Worm (Caenorhabditis elegans) whole organism, young adult: ENCODE results near the gene Y43E12A.2.

ENCODE experiments used
- B0019.2 ChIP-seq: fragments of 200-800 bp; sonication (Bioruptor generic); conservative IDR thresholded peaks from 2 replicates; pipeline ENCODE4 v1.3.6; 2022; ENCODE audit warnings: missing genetic modification reagents, missing genetic modification characterization, missing compliant biosample characterization
- F23B12.7 ChIP-seq: sonication (generic microtip); optimal IDR thresholded peaks from 2 replicates; lab custom pipeline; 2017; ENCODE audit warnings: missing genetic modification characterization, mild to moderate bottlenecking, missing compliant biosample characterization, antibody characterized with exemption, moderate library complexity; ENCODE audit not compliant: insufficient read depth
- F33H1.4 ChIP-seq: fragments of 200-800 bp; sonication (Bioruptor generic); IDR thresholded peaks from 2 replicates; pipeline ENCODE4 v1.3.6; 2022; ENCODE audit warnings: missing genetic modification reagents, missing genetic modification characterization, missing compliant biosample characterization
- F49E8.2 ChIP-seq: sonication (generic microtip); optimal IDR thresholded peaks from 3 replicates; lab custom pipeline; 2017; ENCODE audit warnings: missing genetic modification characterization, mild to moderate bottlenecking, missing compliant biosample characterization, antibody characterized with exemption, moderate library complexity; ENCODE audit not compliant: insufficient read depth
- K11D2.4 ChIP-seq: fragments of 200-800 bp; sonication (Bioruptor generic); IDR thresholded peaks from 2 replicates; pipeline ENCODE4 v1.3.6; 2022; ENCODE audit warnings: missing genetic modification reagents, missing genetic modification characterization, missing compliant biosample characterization
- K12H6.12 ChIP-seq: fragments of 200-800 bp; sonication (Bioruptor generic); optimal IDR thresholded peaks from 2 replicates; lab custom pipeline; 2018; ENCODE audit warnings: mild to moderate bottlenecking, missing genetic modification characterization, missing compliant biosample characterization
- T07F8.4 ChIP-seq: sonication (generic microtip); optimal IDR thresholded peaks from 2 replicates; lab custom pipeline; 2016; ENCODE audit warnings: mild to moderate bottlenecking, missing genetic modification characterization, moderate library complexity, missing compliant biosample characterization
- Y53G8AR.9 ChIP-seq: fragments of 200-800 bp; sonication (Bioruptor generic); conservative IDR thresholded peaks from 2 replicates; pipeline ENCODE4 v1.3.6; 2022; ENCODE audit warnings: missing genetic modification reagents, missing genetic modification characterization, missing compliant biosample characterization
- ZK185.1 ChIP-seq: sonication (generic microtip); optimal IDR thresholded peaks from 2 replicates; lab custom pipeline; 2016; ENCODE audit warnings: mild to moderate bottlenecking, missing genetic modification characterization, missing compliant biosample characterization; ENCODE audit not compliant: poor library complexity, severe bottlenecking
- attf-5 ChIP-seq: fragments of 200-800 bp; sonication (Bioruptor generic); optimal IDR thresholded peaks from 2 replicates; lab custom pipeline; 2018; ENCODE audit warnings: mild to moderate bottlenecking, missing genetic modification characterization, missing compliant biosample characterization
- cebp-1 ChIP-seq, 2 experiments: fragments of 200-800 bp in 1 of 2; sonication (Bioruptor generic) in 1 of 2; sonication (generic microtip) in 1 of 2; IDR thresholded peaks in 1 of 2; optimal IDR thresholded peaks in 1 of 2; 2 replicates each; pipeline versions ENCODE4 v1.3.6 to Lab custom; 2017 to 2022; ENCODE audit warnings: missing compliant biosample characterization in 2 of 2, missing genetic modification characterization in 2 of 2, mild to moderate bottlenecking in 1 of 2, missing genetic modification reagents in 1 of 2, moderate library complexity in 1 of 2
- cebp-2 ChIP-seq: fragments of 200-800 bp; sonication (Bioruptor generic); IDR thresholded peaks from 2 replicates; pipeline ENCODE4 v1.3.6; 2022; ENCODE audit warnings: missing genetic modification characterization, missing compliant biosample characterization
- dpl-1 ChIP-seq: fragments of 150-350 bp; optimal IDR thresholded peaks from 2 replicates; lab custom pipeline; 2014; ENCODE audit warnings: missing biosample characterization, missing genetic modification reagents, missing genetic modification characterization
- egl-44 ChIP-seq: fragments of 200-800 bp; sonication (Bioruptor generic); IDR thresholded peaks from 2 replicates; pipeline ENCODE4 v1.3.6; 2022; ENCODE audit warnings: missing genetic modification reagents, missing genetic modification characterization, missing compliant biosample characterization
- ekl-4 ChIP-seq: fragments of 200-800 bp; sonication (Bioruptor generic); IDR thresholded peaks from 2 replicates; pipeline ENCODE4 v1.3.6; 2022; ENCODE audit warnings: missing genetic modification reagents, missing genetic modification characterization, missing compliant biosample characterization
- let-607 ChIP-seq, 2 experiments: fragments of 200-800 bp in 1 of 2; sonication (Bioruptor generic) in 1 of 2; sonication (generic microtip) in 1 of 2; optimal IDR thresholded peaks; 2 replicates each; lab custom pipeline; 2016 to 2018; ENCODE audit warnings: mild to moderate bottlenecking in 2 of 2, missing compliant biosample characterization in 2 of 2, missing genetic modification characterization in 2 of 2, moderate library complexity in 2 of 2, missing genotype in 1 of 2
- lin-26 ChIP-seq: fragments of 200-800 bp; sonication (Bioruptor generic); IDR thresholded peaks from 2 replicates; pipeline ENCODE4 v1.3.6; 2022; ENCODE audit warnings: missing genetic modification reagents, missing genetic modification characterization, missing compliant biosample characterization
- lin-35 ChIP-seq, 3 experiments: fragments of 150-350 bp in 2 of 3; sonication (generic microtip) in 1 of 3; optimal IDR thresholded peaks; 2 replicates each; lab custom pipeline; 2014 to 2018; ENCODE audit warnings: missing biosample characterization in 3 of 3, missing genetic modification characterization in 3 of 3, missing genetic modification reagents in 3 of 3
- lin-40 ChIP-seq: sonication (generic microtip); optimal IDR thresholded peaks from 2 replicates; lab custom pipeline; 2016; ENCODE audit warnings: missing genetic modification characterization, mild to moderate bottlenecking, missing compliant biosample characterization, missing genotype, missing genetic modification reagents
- lin-54 ChIP-seq: fragments of 200-800 bp; sonication (Bioruptor generic); optimal IDR thresholded peaks from 2 replicates; lab custom pipeline; 2018; ENCODE audit warnings: mild to moderate bottlenecking, missing genetic modification characterization, missing compliant biosample characterization
- lsl-1 ChIP-seq: fragments of 200-800 bp; sonication (Bioruptor generic); optimal IDR thresholded peaks from 2 replicates; lab custom pipeline; 2018; ENCODE audit warnings: mild to moderate bottlenecking, missing genetic modification characterization, moderate library complexity, missing compliant biosample characterization
- madf-10 ChIP-seq: sonication (generic microtip); optimal IDR thresholded peaks from 2 replicates; lab custom pipeline; 2016; ENCODE audit warnings: mild to moderate bottlenecking, missing genetic modification characterization, missing compliant biosample characterization
- madf-6 ChIP-seq: fragments of 200-800 bp; sonication (Bioruptor generic); IDR thresholded peaks from 2 replicates; pipeline ENCODE4 v1.3.6; 2022; ENCODE audit warnings: missing genetic modification reagents, missing genetic modification characterization, missing compliant biosample characterization
- mcd-1 ChIP-seq: fragments of 200-800 bp; sonication (Bioruptor generic); IDR thresholded peaks from 2 replicates; pipeline ENCODE4 v1.3.6; 2022; ENCODE audit warnings: missing genetic modification reagents, missing genetic modification characterization, missing compliant biosample characterization
- mxl-1 ChIP-seq: sonication (generic microtip); optimal IDR thresholded peaks from 2 replicates; lab custom pipeline; 2016; ENCODE audit warnings: missing genetic modification characterization, missing compliant biosample characterization
- nfyb-1 ChIP-seq: fragments of 200-800 bp; sonication (Bioruptor generic); IDR thresholded peaks from 2 replicates; pipeline ENCODE4 v1.3.6; 2022; ENCODE audit warnings: missing genetic modification reagents, missing genetic modification characterization, missing compliant biosample characterization
- nhr-80 ChIP-seq: sonication (generic microtip); optimal IDR thresholded peaks from 2 replicates; lab custom pipeline; 2016; ENCODE audit warnings: missing genetic modification characterization, missing compliant biosample characterization
- nhr-90 ChIP-seq: sonication (generic microtip); optimal IDR thresholded peaks from 2 replicates; lab custom pipeline; 2016; ENCODE audit warnings: missing genotype, mild to moderate bottlenecking, missing genetic modification characterization, missing compliant biosample characterization
- pbrm-1 ChIP-seq: fragments of 200-800 bp; sonication (Bioruptor generic); IDR thresholded peaks from 2 replicates; pipeline ENCODE4 v1.3.6; 2022; ENCODE audit warnings: missing genetic modification reagents, missing genetic modification characterization, missing compliant biosample characterization
- pha-4 ChIP-seq: fragments of 150-350 bp; sonication (generic microtip); optimal IDR thresholded peaks from 2 replicates; lab custom pipeline; 2014; ENCODE audit warnings: missing biosample characterization, missing genetic modification reagents, missing genetic modification characterization
- rcor-1 ChIP-seq: fragments of 200-800 bp; sonication (Bioruptor generic); IDR thresholded peaks from 2 replicates; pipeline ENCODE4 v1.3.6; 2022; ENCODE audit warnings: missing genetic modification reagents, missing genetic modification characterization, missing compliant biosample characterization
- repo-1 ChIP-seq: sonication (generic microtip); optimal IDR thresholded peaks from 2 replicates; lab custom pipeline; 2017; ENCODE audit warnings: mild to moderate bottlenecking, missing genetic modification characterization, missing compliant biosample characterization
- snpc-1.3 ChIP-seq: sonication (generic microtip); optimal IDR thresholded peaks from 2 replicates; lab custom pipeline; 2017; ENCODE audit warnings: missing genetic modification characterization, mild to moderate bottlenecking, missing compliant biosample characterization, antibody characterized with exemption, moderate library complexity, missing genotype, missing genetic modification reagents; ENCODE audit not compliant: insufficient read depth
- snpc-4 ChIP-seq, 5 experiments: fragments of 150-350 bp in 1 of 5; sonication (generic microtip) in 4 of 5; optimal IDR thresholded peaks; 2 replicates each; lab custom pipeline; 2014 to 2018; ENCODE audit warnings: missing genetic modification characterization in 5 of 5, missing biosample characterization in 3 of 5, antibody characterized with exemption in 2 of 5, mild to moderate bottlenecking in 2 of 5, missing compliant biosample characterization in 2 of 5, missing genotype in 2 of 5, moderate library complexity in 2 of 5, missing genetic modification reagents in 1 of 5
- somi-1 ChIP-seq: fragments of 200-800 bp; sonication (Bioruptor generic); optimal IDR thresholded peaks from 2 replicates; lab custom pipeline; 2018; ENCODE audit warnings: mild to moderate bottlenecking, missing genetic modification characterization, missing compliant biosample characterization
- tbp1 ChIP-seq: fragments of 200-800 bp; sonication (Bioruptor generic); optimal IDR thresholded peaks from 2 replicates; lab custom pipeline; 2018; ENCODE audit warnings: mild to moderate bottlenecking, missing genetic modification characterization, missing compliant biosample characterization
- tlf-1 ChIP-seq: fragments of 200-800 bp; sonication (Bioruptor generic); optimal IDR thresholded peaks from 2 replicates; lab custom pipeline; 2018; ENCODE audit warnings: mild to moderate bottlenecking, missing genetic modification characterization, missing compliant biosample characterization
- unc-62 ChIP-seq: fragments of 150-350 bp; optimal IDR thresholded peaks from 2 replicates; lab custom pipeline; 2014; ENCODE audit warnings: missing biosample characterization, missing genetic modification reagents, missing genetic modification characterization
- xnd-1 ChIP-seq: sonication (generic microtip); optimal IDR thresholded peaks from 2 replicates; lab custom pipeline; 2016; ENCODE audit warnings: missing genotype, missing genetic modification reagents, missing genetic modification characterization, missing compliant biosample characterization
- zfh-2 ChIP-seq: fragments of 200-800 bp; sonication (Bioruptor generic); conservative IDR thresholded peaks from 2 replicates; pipeline ENCODE4 v1.3.6; 2022; ENCODE audit warnings: missing genetic modification reagents, missing genetic modification characterization, missing compliant biosample characterization
- ztf-18 ChIP-seq: sonication (generic microtip); optimal IDR thresholded peaks from 2 replicates; lab custom pipeline; 2016; ENCODE audit warnings: missing genotype, mild to moderate bottlenecking, missing genetic modification characterization, missing compliant biosample characterization
- ztf-25 ChIP-seq: fragments of 200-800 bp; sonication (Bioruptor generic); IDR thresholded peaks from 2 replicates; pipeline ENCODE4 v1.3.6; 2022; ENCODE audit warnings: missing genetic modification reagents, missing genetic modification characterization, missing compliant biosample characterization
- ztf-26 ChIP-seq: sonication (generic microtip); optimal IDR thresholded peaks from 2 replicates; lab custom pipeline; 2017; ENCODE audit warnings: missing genetic modification characterization, missing compliant biosample characterization

Y43E12A.2 gene

ce11 chrIV:10981761-10982160 is at the start of gene Y43E12A.2:
Gene Y43E12A.2, plus strand, starts transcription at chrIV:10982061.
- no peak for TF ChIP-seq xnd-1 (tag; lab: Kevin White, UChicago)

- TF ChIP-seq let-607 (tag; optimal IDR thresholded peaks at IDR 0.05; lab: Kevin White, UChicago) (peak; percentile 19 to 25), cebp-2 (no peak), B0019.2 (GFP tag; lab: Robert Waterston, UW) (0 out of 2 replicates have a peak, but pooled peaks have one; percentile 6), lsl-1 (GFP tag; lab: Kevin White, UChicago) (peak; percentile 51), somi-1 (GFP tag; lab: Kevin White, UChicago) (peak; percentile 52), ZK185.1 (tag; lab: Kevin White, UChicago) (peak; percentile 53), lin-54 (GFP tag; lab: Kevin White, UChicago) (peak; percentile 77), nfyb-1 (peak; percentile 56), K11D2.4 (GFP tag; lab: Robert Waterston, UW) (peak; percentile 68), pha-4 (tag; lab: Kevin White, UChicago) (peak; percentile 64), nhr-80 (tag; lab: Kevin White, UChicago) (peak; percentile 67), attf-5 (GFP tag; lab: Kevin White, UChicago) (peak; percentile 96), egl-44 (0 out of 2 replicates have a peak, but pooled peaks have one; percentile 31), dpl-1 (GFP tag; lab: Kevin White, UChicago) (peak; percentile 56), pbrm-1 (GFP tag; lab: Robert Waterston, UW) (peak; percentile 64; the same call in 1 of the 2 replicates), tbp1 (GFP tag; lab: Kevin White, UChicago) (peak; percentile 51), nhr-90 (tag; lab: Kevin White, UChicago) (no peak), madf-6 (GFP tag; lab: Robert Waterston, UW) (peak; percentile 64; the same call in 1 of the 2 replicates), F49E8.2 (tag; lab: Kevin White, UChicago) (no peak), cebp-1 (GFP tag; IDR thresholded peaks at IDR 0.05; lab: Robert Waterston, UW) (peak; percentile 93), cebp-1 (tag; optimal IDR thresholded peaks at IDR 0.05; lab: Kevin White, UChicago) (peak; percentile 99), zfh-2 (GFP tag; lab: Robert Waterston, UW) (peak; percentile 58; the same call in 1 of the 2 replicates), madf-10 (peak; percentile 5), F23B12.7 (tag; lab: Kevin White, UChicago) (peak; percentile 80), T07F8.4 (tag; lab: Kevin White, UChicago) (no peak), lin-35 (GFP tag; optimal IDR thresholded peaks at IDR 0.05; lab: Kevin White, UChicago) (peak in 1 of 3 experiments; percentile 69), tlf-1 (peak; percentile 20), K12H6.12 (peak; percentile 52), rcor-1 (GFP tag; lab: Robert Waterston, UW) (no peak), F33H1.4 (GFP tag; lab: Robert Waterston, UW) (peak; percentile 39), ztf-18 (tag; lab: Kevin White, UChicago) (peak; percentile 94), snpc-1.3 (tag; lab: Kevin White, UChicago) (peak; percentile 23), mxl-1 (tag; lab: Kevin White, UChicago) (no peak), lin-40 (peak; percentile 26), lin-26 (peak; percentile 59; the same call in 1 of the 2 replicates), Y53G8AR.9 (GFP tag; lab: Robert Waterston, UW) (peak; percentile 67), ztf-25 (GFP tag; lab: Robert Waterston, UW) (no peak), ekl-4 (GFP tag; lab: Robert Waterston, UW) (0 out of 2 replicates have a peak, but pooled peaks have one; percentile 13), ztf-26 (tag; lab: Kevin White, UChicago) (peak; percentile 57), repo-1 (tag; lab: Kevin White, UChicago) (no peak), mcd-1 (peak; percentile 65), unc-62 (no peak), snpc-4 (GFP tag; optimal IDR thresholded peaks at IDR 0.05; lab: Kevin White, UChicago) (no peak), snpc-4 (tag; optimal IDR thresholded peaks at IDR 0.05; lab: Kevin White, UChicago) (peak; percentile 1 to 54 (median 45))
These were observed 48.8 kb upstream of the Y43E12A.2 start, which contains the start of the genes dnc-1 and lsm-7 for ce11 chrIV:10933062-10933552. Gene dnc-1, minus strand, starts transcription at chrIV:10933203. Gene lsm-7, plus strand, starts transcription at chrIV:10933502.
